Fruit fly (Drosophila melanogaster) whole organism, wandering third instar larva: ENCODE results near the gene CG13928.

Source experiments
- Abd-B ChIP-seq: fragments of >200 bp; optimal IDR thresholded peaks from 2 replicates; lab custom pipeline; 2017; ENCODE audit warnings: missing biosample characterization, missing genetic modification characterization
- CG32264 ChIP-seq: fragments of 200-800 bp; sonication (Bioruptor generic); optimal IDR thresholded peaks from 2 replicates; lab custom pipeline; 2016; ENCODE audit warnings: missing biosample characterization, missing genetic modification characterization
- CG9705 ChIP-seq: fragments of 200-800 bp; sonication (Bioruptor generic); optimal IDR thresholded peaks from 2 replicates; lab custom pipeline; 2018; ENCODE audit warnings: missing biosample characterization, mild to moderate bottlenecking, missing genetic modification characterization
- CrebA ChIP-seq: fragments of 200-800 bp; sonication (Bioruptor generic); optimal IDR thresholded peaks from 2 replicates; lab custom pipeline; 2016; ENCODE audit warnings: missing biosample characterization, mild to moderate bottlenecking, missing genetic modification characterization, borderline replicate concordance
- Dfd ChIP-seq: fragments of >200 bp; optimal IDR thresholded peaks from 2 replicates; lab custom pipeline; 2017; ENCODE audit warnings: missing biosample characterization, missing genetic modification characterization
- Dif ChIP-seq: fragments of 200-275, 200-300 bp; sonication (Bioruptor generic); optimal IDR thresholded peaks from 2 replicates; lab custom pipeline; 2018; ENCODE audit warnings: missing biosample characterization, missing genetic modification characterization; ENCODE audit not compliant: partially characterized antibody
- GATAd ChIP-seq: sonication (Bioruptor generic); optimal IDR thresholded peaks from 2 replicates; lab custom pipeline; 2016; ENCODE audit warnings: missing biosample characterization, missing genetic modification characterization
- HLH106 ChIP-seq: fragments of 200-800 bp; optimal IDR thresholded peaks from 3 replicates; lab custom pipeline; 2019; ENCODE audit warnings: missing biosample characterization, mild to moderate bottlenecking, missing genetic modification characterization, moderate library complexity
- Hnf4 ChIP-seq: fragments of 200-800 bp; sonication (Bioruptor generic); optimal IDR thresholded peaks from 2 replicates; lab custom pipeline; 2016; ENCODE audit warnings: missing biosample characterization, mild to moderate bottlenecking, missing genetic modification characterization
- Hr78 ChIP-seq: fragments of >200 bp; optimal IDR thresholded peaks from 2 replicates; lab custom pipeline; 2017; ENCODE audit warnings: missing biosample characterization, missing genetic modification characterization
- Hr83 ChIP-seq: fragments of 200-300 bp; sonication (Bioruptor generic); optimal IDR thresholded peaks from 2 replicates; lab custom pipeline; 2016; ENCODE audit warnings: missing biosample characterization, mild to moderate bottlenecking, missing genetic modification characterization, moderate library complexity; ENCODE audit not compliant: poor library complexity, severe bottlenecking
- Jra ChIP-seq: sonication (Bioruptor generic); optimal IDR thresholded peaks from 2 replicates; lab custom pipeline; 2016; ENCODE audit warnings: missing biosample characterization, missing genetic modification characterization
- Mio ChIP-seq: sonication (Bioruptor generic); optimal IDR thresholded peaks from 2 replicates; lab custom pipeline; 2016; ENCODE audit warnings: missing biosample characterization, missing genetic modification characterization
- Myc ChIP-seq: fragments of >200 bp; optimal IDR thresholded peaks from 2 replicates; lab custom pipeline; 2017
- N ChIP-seq: fragments of >200 bp; optimal IDR thresholded peaks from 2 replicates; lab custom pipeline; 2018; ENCODE audit warnings: missing biosample characterization, missing external identifiers, missing genetic modification characterization
- OdsH ChIP-seq: fragments of 200-800 bp; sonication (Bioruptor generic); optimal IDR thresholded peaks from 2 replicates; lab custom pipeline; 2016; ENCODE audit warnings: missing biosample characterization, mild to moderate bottlenecking, missing genetic modification characterization
- Rel ChIP-seq, 2 experiments: fragments of 200-800 bp; sonication (Bioruptor generic) in 1 of 2; optimal IDR thresholded peaks; 2 replicates in 1 of 2; 3 replicates in 1 of 2; lab custom pipeline; 2016 to 2019; ENCODE audit warnings: mild to moderate bottlenecking in 2 of 2, missing biosample characterization in 2 of 2, missing genetic modification characterization in 2 of 2, moderate library complexity in 1 of 2
- Sp1 ChIP-seq: fragments of 200-800 bp; sonication (Bioruptor generic); optimal IDR thresholded peaks from 3 replicates; lab custom pipeline; 2019; ENCODE audit warnings: missing biosample characterization, mild to moderate bottlenecking, missing genetic modification characterization, moderate library complexity
- Vsx2 ChIP-seq: fragments of 200-300, 225-300 bp; sonication (Bioruptor generic); optimal IDR thresholded peaks from 2 replicates; lab custom pipeline; 2018; ENCODE audit warnings: missing biosample characterization, missing genetic modification characterization; ENCODE audit not compliant: partially characterized antibody
- br ChIP-seq: fragments of 200-800 bp; sonication (Bioruptor generic); optimal IDR thresholded peaks from 2 replicates; lab custom pipeline; 2016; ENCODE audit warnings: missing biosample characterization, missing genetic modification characterization
- brk ChIP-seq: fragments of 200-800 bp; sonication (Bioruptor generic); optimal IDR thresholded peaks from 2 replicates; lab custom pipeline; 2016; ENCODE audit warnings: missing biosample characterization, mild to moderate bottlenecking, missing genetic modification characterization
- dl ChIP-seq, 2 experiments: fragments of 175-275, 200-275 bp in 1 of 2; fragments of 200-275 bp in 1 of 2; sonication (Bioruptor generic); optimal IDR thresholded peaks; lab custom pipeline; 2018; ENCODE audit warnings: mild to moderate bottlenecking in 2 of 2, missing biosample characterization in 2 of 2, missing genetic modification characterization in 2 of 2, moderate library complexity in 2 of 2; ENCODE audit not compliant: partially characterized antibody in 2 of 2, insufficient read depth in 1 of 2
- dmrt93B ChIP-seq: fragments of 200-800 bp; sonication (Bioruptor generic); optimal IDR thresholded peaks from 2 replicates; lab custom pipeline; 2018; ENCODE audit warnings: missing biosample characterization, mild to moderate bottlenecking, missing genetic modification characterization
- dsf ChIP-seq: sonication (Bioruptor generic); optimal IDR thresholded peaks from 2 replicates; lab custom pipeline; 2016; ENCODE audit warnings: missing biosample characterization, missing genetic modification characterization, borderline replicate concordance
- ey ChIP-seq: fragments of 200-800 bp; sonication (Bioruptor generic); optimal IDR thresholded peaks from 2 replicates; lab custom pipeline; 2016; ENCODE audit warnings: missing biosample characterization, missing genetic modification characterization
- foxo ChIP-seq, 2 experiments: fragments of 200-800 bp; sonication (Bioruptor generic); optimal IDR thresholded peaks; 2 replicates in 1 of 2; 3 replicates in 1 of 2; lab custom pipeline; 2016 to 2017; ENCODE audit warnings: missing biosample characterization in 2 of 2, missing genetic modification characterization in 2 of 2
- fru ChIP-seq: fragments of 200-800 bp; sonication (Bioruptor generic); optimal IDR thresholded peaks from 3 replicates; lab custom pipeline; 2016; ENCODE audit warnings: missing biosample characterization, mild to moderate bottlenecking, missing genetic modification characterization
- h ChIP-seq: fragments of 200-800 bp; sonication (Bioruptor generic); optimal IDR thresholded peaks from 3 replicates; lab custom pipeline; 2016; ENCODE audit warnings: missing biosample characterization, mild to moderate bottlenecking, missing genetic modification characterization
- jim ChIP-seq: fragments of 175-275, 200-325 bp; sonication (Bioruptor generic); optimal IDR thresholded peaks from 2 replicates; lab custom pipeline; 2016; ENCODE audit warnings: missing biosample characterization, mild to moderate bottlenecking, missing genetic modification characterization
- lola ChIP-seq: fragments of >200 bp; optimal IDR thresholded peaks from 2 replicates; lab custom pipeline; 2017; ENCODE audit warnings: missing biosample characterization, missing genetic modification characterization
- pan ChIP-seq: fragments of >200 bp; optimal IDR thresholded peaks from 2 replicates; lab custom pipeline; 2017
- psq ChIP-seq: fragments of 200-800 bp; sonication (Bioruptor generic); optimal IDR thresholded peaks from 3 replicates; lab custom pipeline; 2017; ENCODE audit warnings: missing biosample characterization, mild to moderate bottlenecking, missing genetic modification characterization, moderate library complexity
- rgr ChIP-seq: fragments of 200-800 bp; sonication (Bioruptor generic); optimal IDR thresholded peaks from 3 replicates; lab custom pipeline; 2016; ENCODE audit warnings: missing biosample characterization, mild to moderate bottlenecking, missing genetic modification characterization
- sage ChIP-seq: fragments of 200-800 bp; sonication (Bioruptor generic); optimal IDR thresholded peaks from 2 replicates; lab custom pipeline; 2016; ENCODE audit warnings: missing biosample characterization, mild to moderate bottlenecking, missing genetic modification characterization
- sv ChIP-seq: fragments of 200-800 bp; sonication (Bioruptor generic); optimal IDR thresholded peaks from 3 replicates; lab custom pipeline; 2016; ENCODE audit warnings: missing biosample characterization, missing genetic modification characterization
- tai ChIP-seq: sonication (Bioruptor generic); optimal IDR thresholded peaks from 2 replicates; lab custom pipeline; 2016; ENCODE audit warnings: missing biosample characterization, missing genetic modification characterization
- usp ChIP-seq: fragments of >200 bp; optimal IDR thresholded peaks from 2 replicates; lab custom pipeline; 2017; ENCODE audit warnings: missing biosample characterization, missing genetic modification characterization
- woc ChIP-seq: sonication (Bioruptor generic); optimal IDR thresholded peaks from 2 replicates; lab custom pipeline; 2016; ENCODE audit warnings: missing biosample characterization, mild to moderate bottlenecking, missing genetic modification characterization

The CG13928 gene

DNA sequence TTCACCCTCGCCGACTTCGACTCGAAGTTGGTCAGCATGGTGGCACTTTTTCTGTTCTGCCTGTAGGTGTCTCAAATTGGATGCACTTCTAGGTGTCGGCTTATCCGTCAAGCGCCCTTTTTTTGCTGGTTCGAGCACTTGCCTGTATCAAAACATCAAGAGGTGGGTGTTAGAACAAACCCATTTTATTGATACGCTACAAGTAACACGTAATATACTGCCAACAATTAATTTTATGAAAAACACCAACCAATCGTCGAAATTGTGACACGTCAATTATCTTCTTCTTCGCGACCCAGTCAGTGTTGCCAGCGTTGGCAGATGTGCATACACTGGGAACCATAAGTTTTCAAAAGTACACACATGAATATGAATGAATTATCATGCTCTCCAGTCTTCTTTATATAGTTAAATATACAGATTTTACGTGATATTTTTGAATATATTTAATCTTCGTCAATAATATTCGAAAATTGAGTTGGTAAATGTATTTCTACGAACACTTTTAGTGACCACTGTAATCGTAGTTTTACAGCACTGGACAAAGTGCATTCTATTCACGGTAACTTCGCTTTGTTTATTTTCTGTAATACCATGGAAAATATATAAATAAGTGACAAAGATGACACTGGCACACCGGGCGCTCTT lies 16.9 kb upstream of the CG13928 start, which contains the start of the genes alphaCOP and CG13919:
Gene alphaCOP, minus strand, starts transcription at position 280 of the 648 bp plus-strand sequence.
Gene CG13919, plus strand, starts transcription at position 548 of the 648 bp plus-strand sequence.
- TF ChIP-seq HLH106 (tag; lab: Kevin White, UChicago) (peak; percentile 98), br (peak; percentile 96), h (GFP tag; lab: Kevin White, UChicago) (peak; percentile 99), brk (GFP tag; lab: Kevin White, UChicago) (no peak), sage (GFP tag; lab: Kevin White, UChicago) (no peak), Mio (GFP tag; lab: Kevin White, UChicago) (peak; percentile 60), dsf (GFP tag; lab: Kevin White, UChicago) (peak; percentile 94), CG9705 (GFP tag; lab: Kevin White, UChicago) (peak; percentile 86), Abd-B (GFP tag; lab: Kevin White, UChicago) (no peak), Hnf4 (GFP tag; lab: Kevin White, UChicago) (no peak), pan (no peak), ey (GFP tag; lab: Kevin White, UChicago) (peak; percentile 95), CrebA (no peak), usp (no peak), Hr78 (no peak), Vsx2 (GFP tag; lab: Kevin White, UChicago) (no peak), CG32264 (peak; percentile 91), GATAd (GFP tag; lab: Kevin White, UChicago) (peak; percentile 78), Jra (GFP tag; lab: Kevin White, UChicago) (peak; percentile 96), tai (GFP tag; lab: Kevin White, UChicago) (no peak), rgr (GFP tag; lab: Kevin White, UChicago) (peak; percentile 98), psq (peak; percentile 95), OdsH (GFP tag; lab: Kevin White, UChicago) (peak; percentile 97), Sp1 (peak; percentile 97), dl (GFP tag; optimal IDR thresholded peaks at IDR 0.05; lab: Kevin White, UChicago; ENCODE audit: insufficient read depth in 1 of 2, partially characterized antibody in 2 of 2) (no peak), Rel (GFP tag; optimal IDR thresholded peaks at IDR 0.05; lab: Kevin White, UChicago) (peak; percentile 88), Rel (tag; optimal IDR thresholded peaks at IDR 0.05; lab: Kevin White, UChicago) (peak; percentile 83), sv (GFP tag; lab: Kevin White, UChicago) (peak; percentile 97), woc (GFP tag; lab: Kevin White, UChicago) (peak; percentile 96), foxo (GFP tag; optimal IDR thresholded peaks at IDR 0.05; lab: Kevin White, UChicago) (peak; percentile 80 to 98), fru (GFP tag; lab: Kevin White, UChicago) (peak; percentile 95), Dif (GFP tag; lab: Kevin White, UChicago) (no peak), Myc (lab: Kevin White, UChicago) (peak; percentile 32), Dfd (GFP tag; lab: Kevin White, UChicago) (no peak), Hr83 (GFP tag; lab: Kevin White, UChicago) (peak; percentile 83), N (no peak), lola (GFP tag; lab: Kevin White, UChicago) (no peak), jim (GFP tag; lab: Kevin White, UChicago) (no peak), dmrt93B (GFP tag; lab: Kevin White, UChicago) (peak; percentile 89)

- TF ChIP-seq usp (no peak), CrebA (no peak), Hr83 (GFP tag; lab: Kevin White, UChicago) (peak; percentile 8), GATAd (GFP tag; lab: Kevin White, UChicago) (no peak), Hnf4 (GFP tag; lab: Kevin White, UChicago) (no peak), Jra (GFP tag; lab: Kevin White, UChicago) (no peak), Mio (GFP tag; lab: Kevin White, UChicago) (no peak), N (no peak), Abd-B (GFP tag; lab: Kevin White, UChicago) (no peak), lola (GFP tag; lab: Kevin White, UChicago) (no peak), br (peak; percentile 82), Sp1 (peak; percentile 54), dsf (GFP tag; lab: Kevin White, UChicago) (no peak), sage (GFP tag; lab: Kevin White, UChicago) (no peak), foxo (GFP tag; optimal IDR thresholded peaks at IDR 0.05; lab: Kevin White, UChicago) (peak in 1 of 2 experiments; percentile 89), OdsH (GFP tag; lab: Kevin White, UChicago) (peak; percentile 71), Dif (GFP tag; lab: Kevin White, UChicago) (no peak), h (GFP tag; lab: Kevin White, UChicago) (peak; percentile 86), fru (GFP tag; lab: Kevin White, UChicago) (peak; percentile 86), CG9705 (GFP tag; lab: Kevin White, UChicago) (peak; percentile 79), HLH106 (tag; lab: Kevin White, UChicago) (peak; percentile 89), ey (GFP tag; lab: Kevin White, UChicago) (peak; percentile 83), sv (GFP tag; lab: Kevin White, UChicago) (peak; percentile 62), CG32264 (peak; percentile 56), brk (GFP tag; lab: Kevin White, UChicago) (no peak), dl (GFP tag; optimal IDR thresholded peaks at IDR 0.05; lab: Kevin White, UChicago; ENCODE audit: insufficient read depth in 1 of 2, partially characterized antibody in 2 of 2) (no peak), Dfd (GFP tag; lab: Kevin White, UChicago) (no peak), Vsx2 (GFP tag; lab: Kevin White, UChicago) (no peak), Myc (lab: Kevin White, UChicago) (no peak), woc (GFP tag; lab: Kevin White, UChicago) (peak; percentile 94), Hr78 (no peak), rgr (GFP tag; lab: Kevin White, UChicago) (peak; percentile 88), psq (peak; percentile 62), dmrt93B (GFP tag; lab: Kevin White, UChicago) (peak; percentile 77), pan (no peak), jim (GFP tag; lab: Kevin White, UChicago) (no peak), tai (GFP tag; lab: Kevin White, UChicago) (no peak)
Measured at dm6 chr3L:1639185-1639812, 11.1 kb upstream of the CG13928 start, which contains the start of the genes Mettl2 and Bgb. Mettl2 (minus strand) TSS chr3L:1639235. Bgb (plus strand) TSS chr3L:1639711.
